Worm (Caenorhabditis elegans) whole organism, late embryonic: ENCODE measurements around the gene srbc-38.

Source experiments
- T23F11.4 ChIP-seq: fragments of 200-800 bp; sonication (Bioruptor generic); optimal IDR thresholded peaks from 2 replicates; lab custom pipeline; 2018; ENCODE audit warnings: mild to moderate bottlenecking, missing genetic modification characterization, missing compliant biosample characterization
- ama-1 ChIP-seq: fragments of 150-350 bp; optimal IDR thresholded peaks from 2 replicates; lab custom pipeline; 2014
- ceh-34 ChIP-seq: sonication (generic microtip); optimal IDR thresholded peaks from 2 replicates; lab custom pipeline; 2016; ENCODE audit warnings: mild to moderate bottlenecking, missing genetic modification characterization, missing compliant biosample characterization
- fax-1 ChIP-seq: sonication (generic microtip); optimal IDR thresholded peaks from 2 replicates; lab custom pipeline; 2016; ENCODE audit warnings: missing genotype, missing genetic modification characterization, missing compliant biosample characterization
- hlh-30 ChIP-seq: sonication (generic microtip); optimal IDR thresholded peaks from 2 replicates; lab custom pipeline; 2017; ENCODE audit warnings: antibody characterized with exemption, missing genetic modification characterization, missing compliant biosample characterization; ENCODE audit not compliant: insufficient read depth
- npax-4 ChIP-seq: sonication (generic microtip); optimal IDR thresholded peaks from 2 replicates; lab custom pipeline; 2016; ENCODE audit warnings: missing genetic modification characterization, missing compliant biosample characterization

DNA sequence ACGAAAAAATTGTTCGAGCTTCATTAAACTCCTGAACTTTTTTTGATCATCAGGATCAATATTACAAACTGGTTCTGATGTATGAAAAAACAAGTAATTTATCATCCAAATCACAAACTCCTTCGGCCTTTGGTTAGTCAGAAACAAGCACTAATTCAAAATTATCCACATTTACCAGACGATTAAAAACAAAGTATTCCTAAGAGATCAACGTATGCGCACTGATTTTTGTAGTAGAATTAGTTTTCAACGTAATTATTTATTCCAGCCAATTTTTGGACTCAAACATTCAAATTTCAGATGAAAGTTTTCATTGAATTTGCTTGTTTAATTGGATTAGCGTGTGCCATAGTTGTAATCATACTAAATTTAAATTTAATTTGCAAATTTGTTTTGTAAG, at the start of gene srbc-38:
- TF ChIP-seq ama-1 (lab: Kevin White, UChicago) (no peak), fax-1 (tag; lab: Kevin White, UChicago) (no peak), npax-4 (tag; lab: Kevin White, UChicago) (no peak), ceh-34 (tag; lab: Kevin White, UChicago) (no peak), T23F11.4 (GFP tag; lab: Kevin White, UChicago) (no peak), hlh-30 (tag; lab: Kevin White, UChicago) (no peak)
